Fruit fly (Drosophila melanogaster) Kc167 (cell line): ENCODE results near the gene ETHR.

Experiments
- insv ChIP-seq: fragments of >200 bp; optimal IDR thresholded peaks from 3 replicates; lab custom pipeline; 2018; ENCODE audit warnings: missing external identifiers
- ttk ChIP-seq: sonication (Bioruptor generic); optimal IDR thresholded peaks from 2 replicates; lab custom pipeline; 2017; ENCODE audit warnings: missing external identifiers

DNA sequence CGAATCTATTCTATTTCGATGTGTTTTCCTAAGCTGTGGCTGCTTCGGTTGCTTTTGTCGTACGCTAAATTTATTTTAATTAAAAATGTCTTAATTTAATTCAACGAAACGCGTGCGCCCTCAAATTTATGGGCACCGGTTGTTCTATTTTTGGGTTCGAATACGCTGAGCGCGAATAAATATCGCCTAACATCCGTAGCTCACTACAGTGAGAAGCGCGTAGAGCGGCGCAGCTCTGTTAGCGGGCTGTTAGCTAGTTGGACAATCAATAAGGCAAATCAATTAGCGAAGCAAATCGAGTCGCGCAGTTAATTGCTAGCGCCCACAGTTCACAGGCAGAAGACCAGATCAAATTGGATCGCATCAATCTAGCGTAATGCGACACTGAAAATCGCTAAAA is 36.7 kb upstream of the ETHR start:
- no peak for TF ChIP-seq ttk (lab: Kevin White, UChicago)
- no peak for TF ChIP-seq insv (lab: Kevin White, UChicago)
